Fruit fly (Drosophila melanogaster): ENCODE results near the gene CG4830.

The CG4830 gene

DNA sequence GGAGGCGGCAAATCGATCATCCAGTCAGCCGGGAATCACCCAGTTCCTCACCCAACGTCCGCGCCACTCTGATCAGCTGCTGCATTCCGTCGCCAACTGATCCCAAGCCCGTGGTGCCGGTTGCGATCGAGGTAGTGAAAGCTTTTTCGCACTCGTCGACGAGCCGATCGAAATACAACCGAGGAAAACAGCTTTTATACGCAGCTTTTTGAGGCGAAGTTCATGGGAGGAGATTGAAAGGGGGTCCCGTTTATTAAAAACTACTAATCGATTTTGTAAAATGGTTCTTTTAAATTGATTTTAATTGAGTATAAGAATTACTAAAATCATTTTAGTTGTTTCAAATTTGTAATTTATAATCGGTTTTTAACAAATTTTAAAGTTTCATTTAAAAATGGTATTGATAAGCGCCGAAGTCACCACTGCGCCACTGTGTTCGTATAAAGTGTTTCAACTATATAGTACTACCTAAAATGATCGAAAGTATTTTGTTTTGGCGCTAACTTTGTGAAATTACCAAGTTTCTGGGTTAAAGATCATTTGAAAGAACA is 11.3 kb upstream of the CG4830 start, which contains the start of gene CG4860 (continued):
- 0 out of 2 replicates have a peak, but pooled peaks have one; percentile 56 for TF ChIP-seq aop (GFP tag; IDR thresholded peaks at IDR 0.05)
- no peak for TF ChIP-seq CG7963 (GFP tag; IDR thresholded peaks at IDR 0.05; ENCODE audit: partially characterized antibody)
- TF ChIP-seq CG9437 (GFP tag; optimal IDR thresholded peaks at IDR 0.05), result peak; percentile 62
- peak; percentile 81 for TF ChIP-seq CG5245 (GFP tag; optimal IDR thresholded peaks at IDR 0.05)
- TF ChIP-seq CG16779 (GFP tag; IDR thresholded peaks at IDR 0.05), result peak; percentile 77
- peak; percentile 91 for TF ChIP-seq az2 (GFP tag; optimal IDR thresholded peaks at IDR 0.05)
- peak; percentile 40 for TF ChIP-seq Ravus (GFP tag; IDR thresholded peaks at IDR 0.05)
- TF ChIP-seq chm (GFP tag; IDR thresholded peaks at IDR 0.05), result 0 out of 2 replicates have a peak, but pooled peaks have one; percentile 23
- TF ChIP-seq h (optimal IDR thresholded peaks at IDR 0.05), result no peak
- TF ChIP-seq HmgZ (tag; optimal IDR thresholded peaks at IDR 0.05), result peak; percentile 77
- peak; percentile 75 for TF ChIP-seq Atf3 (GFP tag; optimal IDR thresholded peaks at IDR 0.05)
- TF ChIP-seq CG10431 (GFP tag; optimal IDR thresholded peaks at IDR 0.05), result no peak
- TF ChIP-seq CG8765 (GFP tag; IDR thresholded peaks at IDR 0.05), result peak; percentile 56; the same call in 1 of the 2 replicates
- TF ChIP-seq CG8944 (GFP tag; optimal IDR thresholded peaks at IDR 0.05), result peak; percentile 84
- peak; percentile 26; the same call in 1 of the 2 replicates for TF ChIP-seq toy (GFP tag; IDR thresholded peaks at IDR 0.05)
- TF ChIP-seq Dip3 (GFP tag; optimal IDR thresholded peaks at IDR 0.05), result peak; percentile 82
- TF ChIP-seq Opbp (GFP tag; IDR thresholded peaks at IDR 0.05; ENCODE audit: partially characterized antibody), result no peak
- TF ChIP-seq jumu (GFP tag; optimal IDR thresholded peaks at IDR 0.05), result peak; percentile 85
- TF ChIP-seq hb (GFP tag; IDR thresholded peaks at IDR 0.05; ENCODE audit: partially characterized antibody), result no peak
- peak; percentile 85 for TF ChIP-seq CG12744 (GFP tag; optimal IDR thresholded peaks at IDR 0.05)
- TF ChIP-seq Mrtf (GFP tag; IDR thresholded peaks at IDR 0.05), result peak; percentile 74; the same call in 2 of the 3 replicates
- peak; percentile 96 for TF ChIP-seq CG2120 (GFP tag; optimal IDR thresholded peaks at IDR 0.05)
- TF ChIP-seq CG34422 (GFP tag; IDR thresholded peaks at IDR 0.05), result peak; percentile 87
- TF ChIP-seq gsb (GFP tag; IDR thresholded peaks at IDR 0.05), result peak; percentile 78; the same call in 1 of the 2 replicates
- no peak for TF ChIP-seq Elba2 (GFP tag; optimal IDR thresholded peaks at IDR 0.05)
- TF ChIP-seq CG14014 (GFP tag; IDR thresholded peaks at IDR 0.05), result peak; percentile 91
- peak; percentile 50; the same call in 2 of the 3 replicates for TF ChIP-seq Optix (GFP tag; IDR thresholded peaks at IDR 0.05)
- TF ChIP-seq D19A (tag; optimal IDR thresholded peaks at IDR 0.05), result peak; percentile 75
- TF ChIP-seq CG18599 (GFP tag; optimal IDR thresholded peaks at IDR 0.05), result peak; percentile 89
- TF ChIP-seq Usf (GFP tag; optimal IDR thresholded peaks at IDR 0.05), result peak; percentile 25
- peak; percentile 20 for TF ChIP-seq CG7271 (tag; optimal IDR thresholded peaks at IDR 0.05)
- peak; percentile 54 for TF ChIP-seq pb (GFP tag; optimal IDR thresholded peaks at IDR 0.05)
- TF ChIP-seq Fer1 (GFP tag; optimal IDR thresholded peaks at IDR 0.05), result no peak
- TF ChIP-seq CG4424 (GFP tag; optimal IDR thresholded peaks at IDR 0.05), result peak; percentile 88
- TF ChIP-seq usp (GFP tag; optimal IDR thresholded peaks at IDR 0.05), result no peak
- TF ChIP-seq cwo (GFP tag; optimal IDR thresholded peaks at IDR 0.05), result peak; percentile 80
- TF ChIP-seq CG11085 (GFP tag; IDR thresholded peaks at IDR 0.05), result peak; percentile 72
- TF ChIP-seq lbe (GFP tag; optimal IDR thresholded peaks at IDR 0.05), result peak; percentile 85
- no peak for TF ChIP-seq CG6791 (GFP tag; IDR thresholded peaks at IDR 0.05; ENCODE audit: partially characterized antibody)
- TF ChIP-seq btn (GFP tag; optimal IDR thresholded peaks at IDR 0.05), result peak; percentile 61
- peak; percentile 70 for TF ChIP-seq CG10267 (tag; optimal IDR thresholded peaks at IDR 0.05)
- TF ChIP-seq CG15514 (GFP tag; optimal IDR thresholded peaks at IDR 0.05), result peak; percentile 71
- TF ChIP-seq CG10654 (GFP tag; optimal IDR thresholded peaks at IDR 0.05), result peak; percentile 78
- peak; percentile 57 for TF ChIP-seq CG31388 (GFP tag; optimal IDR thresholded peaks at IDR 0.05)
- no peak for TF ChIP-seq eve (GFP tag; optimal IDR thresholded peaks at IDR 0.05)
- TF ChIP-seq ems (GFP tag; optimal IDR thresholded peaks at IDR 0.05), result peak; percentile 85
- peak; percentile 5 for TF ChIP-seq pzg (GFP tag; optimal IDR thresholded peaks at IDR 0.05)
- peak; percentile 85 for TF ChIP-seq bab2 (GFP tag; optimal IDR thresholded peaks at IDR 0.05)
- TF ChIP-seq CG11695 (GFP tag; IDR thresholded peaks at IDR 0.05), result peak; percentile 92
- TF ChIP-seq CG13894 (tag; optimal IDR thresholded peaks at IDR 0.05), result peak; percentile 77
- peak; percentile 36 for TF ChIP-seq trh (GFP tag; optimal IDR thresholded peaks at IDR 0.05)

Measured in whole organism, embryonic.